Fruit fly (Drosophila melanogaster): ENCODE results near the gene CG32750.

- TF ChIP-seq cic (GFP tag; optimal IDR thresholded peaks at IDR 0.05) (no peak), kay (GFP tag; ENCODE audit: borderline replicate concordance) (no peak), toe (GFP tag; optimal IDR thresholded peaks at IDR 0.05) (no peak), CG5204 (GFP tag; optimal IDR thresholded peaks at IDR 0.05) (no peak), CG1620 (GFP tag; optimal IDR thresholded peaks at IDR 0.05) (no peak), Clk (GFP tag; optimal IDR thresholded peaks at IDR 0.05) (no peak), bab1 (GFP tag; optimal IDR thresholded peaks at IDR 0.05) (no peak), ovo (GFP tag; optimal IDR thresholded peaks at IDR 0.05) (no peak), Crg-1 (GFP tag; optimal IDR thresholded peaks at IDR 0.05) (no peak), CG14711 (tag; optimal IDR thresholded peaks at IDR 0.05) (no peak)
Observed at dm6 chrX:6166784-6167183, 29.5 kb downstream of the CG32750 start.

Data from whole organism, adult.